Fruit fly (Drosophila melanogaster) S2 (cell line): ENCODE results near the gene nxf2.

ENCODE experiments used
- CG8478 ChIP-seq: fragments of >200 bp; optimal IDR thresholded peaks from 2 replicates; lab custom pipeline; 2018
- CTCF ChIP-seq, 2 experiments: fragments of >200 bp; optimal IDR thresholded peaks; 2 replicates each; lab custom pipeline; 2018

DNA sequence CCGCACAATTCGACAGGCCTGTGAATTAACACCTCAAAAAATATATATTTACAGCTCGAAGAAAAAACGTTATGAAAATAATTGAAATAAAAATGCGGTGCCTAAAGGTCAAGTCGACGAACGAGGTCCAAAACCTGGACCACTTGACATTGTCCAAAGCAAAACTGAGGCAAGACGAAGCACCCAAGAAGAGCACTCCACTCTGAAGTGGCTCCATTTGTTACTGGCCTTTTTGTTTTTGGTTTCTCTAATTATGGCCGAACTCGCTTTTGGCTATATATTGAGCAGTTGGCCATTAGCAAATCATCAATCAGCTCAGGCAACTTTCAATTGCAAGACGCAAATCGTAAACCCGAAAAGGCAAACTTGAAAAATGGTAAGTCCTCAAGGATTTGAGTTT lies 23.6 kb downstream of the nxf2 start, which contains the start of gene CG4229:
- no peak for TF ChIP-seq CG8478
- TF ChIP-seq CTCF (optimal IDR thresholded peaks at IDR 0.05; lab: Kevin White, UChicago) = no peak
